Fruit fly (Drosophila melanogaster) whole organism, wandering third instar larva: ENCODE data around the gene TfIIA-S-2.

Source experiments
- Hr83 ChIP-seq: fragments of 200-300 bp; sonication (Bioruptor generic); optimal IDR thresholded peaks from 2 replicates; lab custom pipeline; 2016; ENCODE audit warnings: missing biosample characterization, mild to moderate bottlenecking, missing genetic modification characterization, moderate library complexity; ENCODE audit not compliant: poor library complexity, severe bottlenecking
- h ChIP-seq: fragments of 200-800 bp; sonication (Bioruptor generic); optimal IDR thresholded peaks from 3 replicates; lab custom pipeline; 2016; ENCODE audit warnings: missing biosample characterization, mild to moderate bottlenecking, missing genetic modification characterization
- pan ChIP-seq: fragments of >200 bp; optimal IDR thresholded peaks from 2 replicates; lab custom pipeline; 2017

The TfIIA-S-2 gene

dm6 chrX:964012-964411, 47.4 kb downstream of the TfIIA-S-2 start:
- TF ChIP-seq h (GFP tag; lab: Kevin White, UChicago) = peak; percentile 12
- TF ChIP-seq Hr83 (GFP tag; lab: Kevin White, UChicago) = no peak
- TF ChIP-seq pan (lab: Kevin White, UChicago) = no peak
